Worm (Caenorhabditis elegans): ENCODE measurements around the gene F54B11.7.

Gene F54B11.7

ce11 chrX:13583895-13584344, 16.3 kb upstream of the F54B11.7 start (continued):
- TF ChIP-seq elt-3 (tag; optimal IDR thresholded peaks at IDR 0.05) (no peak), tbx-2 (tag; optimal IDR thresholded peaks at IDR 0.05) (no peak), fos-1 (tag; optimal IDR thresholded peaks at IDR 0.05) (no peak)

- TF ChIP-seq lin-15B (tag; optimal IDR thresholded peaks at IDR 0.05) (peak; percentile 16), elt-2 (tag; optimal IDR thresholded peaks at IDR 0.05) (peak; percentile 2), nhr-77 (tag; optimal IDR thresholded peaks at IDR 0.05) (no peak), egl-5 (tag; optimal IDR thresholded peaks at IDR 0.05) (no peak), ztf-11 (tag; optimal IDR thresholded peaks at IDR 0.05) (no peak), nhr-12 (tag; optimal IDR thresholded peaks at IDR 0.05) (no peak), pha-4 (tag; optimal IDR thresholded peaks at IDR 0.05) (peak; percentile 48), nfya-1 (tag; optimal IDR thresholded peaks at IDR 0.05; ENCODE audit: insufficient read depth) (no peak), nhr-23 (tag; optimal IDR thresholded peaks at IDR 0.05) (no peak)
Observed at ce11 chrX:13584725-13585371, 15.4 kb upstream of the F54B11.7 start, which contains the start of gene unc-84. unc-84 (plus strand) TSS chrX:13584775.

- no peak for TF ChIP-seq lsy-12 (tag; optimal IDR thresholded peaks at IDR 0.05)
- no peak for TF ChIP-seq elt-3 (tag; optimal IDR thresholded peaks at IDR 0.05)
- TF ChIP-seq mml-1 (tag; optimal IDR thresholded peaks at IDR 0.05), result no peak
- no peak for TF ChIP-seq ceh-28 (tag; optimal IDR thresholded peaks at IDR 0.05)
- TF ChIP-seq nhr-76 (tag; optimal IDR thresholded peaks at IDR 0.05), result no peak
- no peak for TF ChIP-seq aly-2 (tag; optimal IDR thresholded peaks at IDR 0.05)
- no peak for TF ChIP-seq nhr-237 (tag; optimal IDR thresholded peaks at IDR 0.05)
- no peak for TF ChIP-seq pha-4 (tag; optimal IDR thresholded peaks at IDR 0.05)
- no peak for TF ChIP-seq nhr-67 (tag; optimal IDR thresholded peaks at IDR 0.05)
- TF ChIP-seq egl-27 (tag; optimal IDR thresholded peaks at IDR 0.05), result no peak
- TF ChIP-seq snpc-4 (tag; optimal IDR thresholded peaks at IDR 0.05), result no peak
- TF ChIP-seq zag-1 (tag; optimal IDR thresholded peaks at IDR 0.05), result no peak
- no peak for TF ChIP-seq ceh-82 (tag; optimal IDR thresholded peaks at IDR 0.05)
- TF ChIP-seq skn-1 (tag; optimal IDR thresholded peaks at IDR 0.05), result no peak
- TF ChIP-seq eor-1 (tag; optimal IDR thresholded peaks at IDR 0.05), result no peak
Observed at ce11 chrX:13589735-13590134, 10.5 kb upstream of the F54B11.7 start, which contains the start of gene col-9. col-9 (plus strand) TSS chrX:13590035.

- TF ChIP-seq skn-1 (tag; optimal IDR thresholded peaks at IDR 0.05) (no peak), R02D3.7 (tag; optimal IDR thresholded peaks at IDR 0.05) (no peak), ztf-11 (tag; optimal IDR thresholded peaks at IDR 0.05) (no peak), nhr-77 (tag; optimal IDR thresholded peaks at IDR 0.05) (no peak), daf-12 (tag; optimal IDR thresholded peaks at IDR 0.05) (no peak), elt-1 (tag; optimal IDR thresholded peaks at IDR 0.05) (no peak), lsy-12 (tag; optimal IDR thresholded peaks at IDR 0.05) (no peak), egl-5 (tag; optimal IDR thresholded peaks at IDR 0.05) (no peak), aly-2 (tag; optimal IDR thresholded peaks at IDR 0.05) (no peak), nhr-76 (tag; optimal IDR thresholded peaks at IDR 0.05) (no peak), nfya-1 (tag; optimal IDR thresholded peaks at IDR 0.05; ENCODE audit: insufficient read depth) (no peak), fkh-2 (tag; optimal IDR thresholded peaks at IDR 0.05) (no peak)
Observed at ce11 chrX:13590688-13591087, 9.5 kb upstream of the F54B11.7 start.

- TF ChIP-seq nhr-67 (tag; optimal IDR thresholded peaks at IDR 0.05) (no peak), unc-39 (tag; optimal IDR thresholded peaks at IDR 0.05) (no peak), mml-1 (tag; optimal IDR thresholded peaks at IDR 0.05) (no peak), eor-1 (tag; optimal IDR thresholded peaks at IDR 0.05) (no peak), unc-62 (GFP tag; optimal IDR thresholded peaks at IDR 0.05) (no peak), elt-3 (tag; optimal IDR thresholded peaks at IDR 0.05) (no peak), ceh-82 (tag; optimal IDR thresholded peaks at IDR 0.05) (no peak), mdl-1 (tag; optimal IDR thresholded peaks at IDR 0.05) (no peak), nhr-76 (tag; optimal IDR thresholded peaks at IDR 0.05) (no peak), jun-1 (tag; optimal IDR thresholded peaks at IDR 0.05) (no peak), ztf-4 (tag; optimal IDR thresholded peaks at IDR 0.05) (no peak), nhr-23 (tag; optimal IDR thresholded peaks at IDR 0.05) (no peak), nhr-11 (tag; optimal IDR thresholded peaks at IDR 0.05) (no peak)
Observed at ce11 chrX:13591175-13591574, 9.1 kb upstream of the F54B11.7 start, which contains the start of gene col-44. col-44 (plus strand) TSS chrX:13591475.

Data from whole organism, L3 larva.